Fruit fly (Drosophila melanogaster) whole organism, embryonic: ENCODE measurements around the gene Or82a.
A peak's percentile ranks its signal among the peaks of the same experiment; 100 is the strongest.

ENCODE experiments used
- Atf3 ChIP-seq: fragments of 200-800 bp; sonication (Bioruptor generic); optimal IDR thresholded peaks from 3 replicates; lab custom pipeline; 2016; ENCODE audit warnings: missing biosample characterization, missing genetic modification characterization
- Awh ChIP-seq: fragments of 200-800 bp; sonication (Bioruptor generic); IDR thresholded peaks from 2 replicates; pipeline ENCODE4, ENCODE4 v1.3.6; 2022; ENCODE audit warnings: missing biosample characterization, missing genetic modification characterization
- BtbVII ChIP-seq: fragments of 200-800 bp; sonication (Bioruptor generic); optimal IDR thresholded peaks from 3 replicates; lab custom pipeline; 2017; ENCODE audit warnings: missing biosample characterization, mild to moderate bottlenecking, missing genetic modification characterization
- C15 ChIP-seq: fragments of 200-800 bp; sonication (Bioruptor generic); IDR thresholded peaks from 3 replicates; pipeline ENCODE4 v1.3.6; 2022; ENCODE audit warnings: missing biosample characterization, missing genetic modification characterization
- CG11695 ChIP-seq: fragments of 200-800 bp; sonication (Bioruptor generic); IDR thresholded peaks from 3 replicates; pipeline ENCODE4 v1.3.6; 2022; ENCODE audit warnings: missing biosample characterization, missing genetic modification characterization
- CG15479 ChIP-seq: fragments of 200-800 bp; sonication (Bioruptor generic); optimal IDR thresholded peaks from 3 replicates; lab custom pipeline; 2019; ENCODE audit warnings: missing biosample characterization, mild to moderate bottlenecking, missing genetic modification characterization, moderate library complexity
- CG16863 ChIP-seq: fragments of 200-800 bp; sonication (Bioruptor generic); optimal IDR thresholded peaks from 3 replicates; lab custom pipeline; 2016; ENCODE audit warnings: missing biosample characterization, missing genetic modification characterization
- CG18476 ChIP-seq: fragments of 200-800 bp; sonication (Bioruptor generic); optimal IDR thresholded peaks from 2 replicates; lab custom pipeline; 2016; ENCODE audit warnings: missing biosample characterization, mild to moderate bottlenecking, missing genetic modification characterization
- CG18619 ChIP-seq: fragments of 200-800 bp; sonication (Bioruptor generic); optimal IDR thresholded peaks from 3 replicates; lab custom pipeline; 2017; ENCODE audit warnings: missing biosample characterization, mild to moderate bottlenecking, missing genetic modification characterization
- CG2199 ChIP-seq: fragments of 200-800 bp; sonication (Bioruptor generic); IDR thresholded peaks from 3 replicates; pipeline ENCODE4 v1.3.6; 2022; ENCODE audit warnings: missing biosample characterization, missing genetic modification characterization
- CG3847 ChIP-seq: fragments of 200-800 bp; sonication (Bioruptor generic); IDR thresholded peaks from 2 replicates; pipeline ENCODE4 v1.3.6; 2022; ENCODE audit warnings: missing biosample characterization, missing genetic modification characterization
- CG4617 ChIP-seq: fragments of 200-800 bp; sonication (Bioruptor generic); optimal IDR thresholded peaks from 3 replicates; lab custom pipeline; 2016; ENCODE audit warnings: missing biosample characterization, missing genetic modification characterization, borderline replicate concordance
- CG4820 ChIP-seq: fragments of 200-800 bp; sonication (Bioruptor generic); optimal IDR thresholded peaks from 3 replicates; lab custom pipeline; 2016; ENCODE audit warnings: missing biosample characterization, missing genetic modification characterization
- CG7556 ChIP-seq: fragments of 200-800 bp; sonication (Bioruptor generic); optimal IDR thresholded peaks from 2 replicates; lab custom pipeline; 2017; ENCODE audit warnings: missing biosample characterization, mild to moderate bottlenecking, missing genetic modification characterization
- CG9609 ChIP-seq: fragments of 200-800 bp; sonication (Bioruptor generic); optimal IDR thresholded peaks from 3 replicates; lab custom pipeline; 2016; ENCODE audit warnings: missing biosample characterization, missing genetic modification characterization
- CG9932 ChIP-seq: fragments of 200-800 bp; sonication (Bioruptor generic); IDR thresholded peaks from 2 replicates; pipeline ENCODE4 v1.3.6; 2022; ENCODE audit warnings: missing biosample characterization, missing genetic modification characterization
- Camta ChIP-seq: fragments of 200-800 bp; sonication (Bioruptor generic); optimal IDR thresholded peaks from 2 replicates; lab custom pipeline; 2016; ENCODE audit warnings: missing biosample characterization, missing genetic modification characterization
- Dek ChIP-seq: fragments of 200-800 bp; sonication (Bioruptor generic); optimal IDR thresholded peaks from 3 replicates; lab custom pipeline; 2019; ENCODE audit warnings: missing biosample characterization, mild to moderate bottlenecking, missing genetic modification characterization, moderate library complexity
- Hand ChIP-seq: fragments of 200-800 bp; sonication (Bioruptor generic); optimal IDR thresholded peaks from 2 replicates; lab custom pipeline; 2017; ENCODE audit warnings: mild to moderate bottlenecking, missing biosample characterization, missing genetic modification reagents, missing genetic modification characterization
- Jarid2 ChIP-seq: fragments of 200-800 bp; sonication (Bioruptor generic); optimal IDR thresholded peaks from 3 replicates; lab custom pipeline; 2017; ENCODE audit warnings: mild to moderate bottlenecking, missing biosample characterization, missing genetic modification reagents, missing genetic modification characterization
- Med ChIP-seq: fragments of 200-800 bp; sonication (Bioruptor generic); peaks from one replicate; lab custom pipeline; 2016; ENCODE audit warnings: missing biosample characterization, missing genetic modification characterization, mild to moderate bottlenecking, inconsistent platforms, moderate library complexity
- NfI ChIP-seq: fragments of 200-800 bp; sonication (Bioruptor generic); optimal IDR thresholded peaks from 3 replicates; lab custom pipeline; 2018; ENCODE audit warnings: missing biosample characterization, mild to moderate bottlenecking, missing genetic modification characterization, moderate library complexity
- Scr ChIP-seq: fragments of 200-800 bp; sonication (Bioruptor generic); IDR thresholded peaks from 2 replicates; pipeline ENCODE4 v1.3.6; 2022; ENCODE audit warnings: missing biosample characterization, missing genetic modification characterization; ENCODE audit not compliant: partially characterized antibody
- Trl ChIP-seq, 3 experiments: fragments of >200 bp in 2 of 3; fragments of 200-800 bp in 1 of 3; sonication (Bioruptor generic) in 1 of 3; optimal IDR thresholded peaks; 2 replicates in 1 of 3; 3 replicates in 2 of 3; lab custom pipeline; 2016 to 2017; ENCODE audit warnings: missing biosample characterization in 1 of 3, missing genetic modification characterization in 1 of 3
- ac ChIP-seq: fragments of 200-800 bp; sonication (Bioruptor generic); optimal IDR thresholded peaks from 3 replicates; lab custom pipeline; 2017; ENCODE audit warnings: missing biosample characterization, mild to moderate bottlenecking, missing genetic modification characterization
- chif ChIP-seq, 2 experiments: fragments of 200-800 bp; sonication (Bioruptor generic); optimal IDR thresholded peaks; 3 replicates each; lab custom pipeline; 2016; ENCODE audit warnings: missing biosample characterization in 2 of 2, missing genetic modification characterization in 2 of 2
- dm ChIP-seq: fragments of 200-800 bp; sonication (Bioruptor generic); optimal IDR thresholded peaks from 3 replicates; lab custom pipeline; 2016; ENCODE audit warnings: missing biosample characterization, missing genetic modification characterization
- dmrt99B ChIP-seq: fragments of 200-800 bp; sonication (Bioruptor generic); optimal IDR thresholded peaks from 2 replicates; lab custom pipeline; 2018; ENCODE audit warnings: missing biosample characterization, mild to moderate bottlenecking, missing genetic modification characterization, moderate library complexity
- en ChIP-seq: fragments of 200-800 bp; sonication (Bioruptor generic); optimal IDR thresholded peaks from 2 replicates; lab custom pipeline; 2016; ENCODE audit warnings: missing biosample characterization, missing genetic modification characterization
- fd102C ChIP-seq: fragments of 200-800 bp; sonication (Bioruptor generic); optimal IDR thresholded peaks from 2 replicates; lab custom pipeline; 2018; ENCODE audit warnings: missing biosample characterization, mild to moderate bottlenecking, missing genetic modification characterization, moderate library complexity
- h ChIP-seq: fragments of >200 bp; optimal IDR thresholded peaks from 2 replicates; lab custom pipeline; 2017
- ham ChIP-seq: fragments of 200-800 bp; sonication (Bioruptor generic); IDR thresholded peaks from 2 replicates; pipeline ENCODE4 v1.3.6; 2022; ENCODE audit warnings: missing biosample characterization, missing genetic modification characterization
- hkb ChIP-seq, 2 experiments: fragments of 200-800 bp in 1 of 2; fragments of >200 bp in 1 of 2; sonication (Bioruptor generic) in 1 of 2; IDR thresholded peaks in 1 of 2; optimal IDR thresholded peaks in 1 of 2; 2 replicates each; pipeline versions ENCODE4 v1.3.6 to Lab custom; 2017 to 2022; ENCODE audit warnings: missing biosample characterization in 1 of 2, missing genetic modification characterization in 1 of 2
- ken ChIP-seq: fragments of 200-800 bp; sonication (Bioruptor generic); IDR thresholded peaks from 3 replicates; pipeline ENCODE4 v1.3.6; 2022; ENCODE audit warnings: missing biosample characterization, missing genetic modification characterization
- klu ChIP-seq: fragments of 200-800 bp; sonication (Bioruptor generic); IDR thresholded peaks from 2 replicates; pipeline ENCODE4 v1.3.6; 2022; ENCODE audit warnings: missing biosample characterization, missing genetic modification characterization
- luna ChIP-seq: fragments of 200-800 bp; sonication (Bioruptor generic); optimal IDR thresholded peaks from 2 replicates; lab custom pipeline; 2016; ENCODE audit warnings: missing biosample characterization, missing genetic modification characterization
- mld ChIP-seq: fragments of 200-800 bp; sonication (Bioruptor generic); IDR thresholded peaks from 3 replicates; pipeline ENCODE4 v1.3.6; 2022; ENCODE audit warnings: missing biosample characterization, missing genetic modification characterization; ENCODE audit not compliant: partially characterized antibody
- peb ChIP-seq: fragments of 200-800 bp; sonication (Bioruptor generic); IDR thresholded peaks from 2 replicates; pipeline ENCODE4 v1.3.6; 2022; ENCODE audit warnings: missing biosample characterization, missing genetic modification characterization
- pros ChIP-seq: fragments of 200-800 bp; sonication (Bioruptor generic); optimal IDR thresholded peaks from 3 replicates; lab custom pipeline; 2019; ENCODE audit warnings: missing biosample characterization, mild to moderate bottlenecking, missing genetic modification characterization, moderate library complexity
- repo ChIP-seq: fragments of 200-800 bp; sonication (Bioruptor generic); optimal IDR thresholded peaks from 2 replicates; lab custom pipeline; 2016; ENCODE audit warnings: missing biosample characterization, missing genetic modification characterization
- row ChIP-seq: fragments of 200-800 bp; sonication (Bioruptor generic); IDR thresholded peaks from 3 replicates; pipeline ENCODE4 v1.3.6; 2022; ENCODE audit warnings: missing biosample characterization, missing genetic modification characterization
- scrt ChIP-seq: fragments of 200-800 bp; sonication (Bioruptor generic); optimal IDR thresholded peaks from 2 replicates; lab custom pipeline; 2018; ENCODE audit warnings: missing biosample characterization, mild to moderate bottlenecking, missing genetic modification characterization, moderate library complexity
- seq ChIP-seq: fragments of 200-800 bp; sonication (Bioruptor generic); IDR thresholded peaks from 2 replicates; pipeline ENCODE4 v1.3.6; 2022; ENCODE audit warnings: missing biosample characterization, missing genetic modification characterization
- slbo ChIP-seq: fragments of 200-800 bp; sonication (Bioruptor generic); IDR thresholded peaks from 2 replicates; pipeline ENCODE4 v1.3.6; 2022; ENCODE audit warnings: missing biosample characterization, missing genetic modification characterization
- tgo ChIP-seq: fragments of 200-800 bp; sonication (Bioruptor generic); IDR thresholded peaks from 3 replicates; pipeline ENCODE4 v1.3.6; 2022; ENCODE audit warnings: missing biosample characterization, missing genetic modification characterization

Gene Or82a

dm6 chr3R:4229137-4229764 is 27.5 kb upstream of the Or82a start, which contains the start of gene DhpD (continued):
- no peak for TF ChIP-seq hkb (optimal IDR thresholded peaks at IDR 0.05; lab: Kevin White, UChicago)
- TF ChIP-seq hkb (GFP tag; IDR thresholded peaks at IDR 0.05; lab: Robert Waterston, UW): peak; percentile 81
- TF ChIP-seq CG18476 (GFP tag; lab: Kevin White, UChicago): peak; percentile 50
- no peak for TF ChIP-seq ham (GFP tag; lab: Robert Waterston, UW)
- TF ChIP-seq Hand (GFP tag; lab: Kevin White, UChicago): no peak
- peak; percentile 81 for TF ChIP-seq ken (GFP tag; lab: Robert Waterston, UW)
- TF ChIP-seq CG9609: peak; percentile 23
- peak; percentile 35 for TF ChIP-seq dm (GFP tag; lab: Kevin White, UChicago)
- peak; percentile 71 for TF ChIP-seq NfI (GFP tag; lab: Kevin White, UChicago)
- 0 out of 3 replicates have a peak, but pooled peaks have one; percentile 21 for TF ChIP-seq C15 (GFP tag; lab: Robert Waterston, UW)
- TF ChIP-seq CG4617 (GFP tag; lab: Kevin White, UChicago): peak; percentile 29
- 0 out of 2 replicates have a peak, but pooled peaks have one; percentile 17 for TF ChIP-seq peb
- peak; percentile 70 for TF ChIP-seq CG3847 (GFP tag; lab: Robert Waterston, UW)
- no peak for TF ChIP-seq h (lab: Kevin White, UChicago)
- no peak for TF ChIP-seq dmrt99B (tag; lab: Kevin White, UChicago)
- TF ChIP-seq CG15479 (GFP tag; lab: Kevin White, UChicago): no peak
- peak; percentile 43 for TF ChIP-seq CG7556 (GFP tag; lab: Kevin White, UChicago)
- TF ChIP-seq BtbVII (GFP tag; lab: Kevin White, UChicago): peak; percentile 64
- TF ChIP-seq CG11695 (GFP tag; lab: Robert Waterston, UW): 0 out of 3 replicates have a peak, but pooled peaks have one; percentile 32
- TF ChIP-seq mld (GFP tag; lab: Robert Waterston, UW): peak; percentile 85
- peak; percentile 48 for TF ChIP-seq Awh (GFP tag; lab: Robert Waterston, UW)
- peak; percentile 86 for TF ChIP-seq CG9932
- no peak for TF ChIP-seq Trl (optimal IDR thresholded peaks at IDR 0.05; lab: Kevin White, UChicago)
- peak; percentile 13 for TF ChIP-seq Trl (GFP tag; optimal IDR thresholded peaks at IDR 0.05; lab: Kevin White, UChicago)
- peak; percentile 24; the same call in 1 of the 3 replicates for TF ChIP-seq CG2199 (GFP tag; lab: Robert Waterston, UW)
- peak; percentile 42 for TF ChIP-seq CG18619 (GFP tag; lab: Kevin White, UChicago)
- TF ChIP-seq CG4820 (GFP tag; lab: Kevin White, UChicago): peak; percentile 58
- TF ChIP-seq Dek (tag; lab: Kevin White, UChicago): no peak
- TF ChIP-seq en (GFP tag; lab: Kevin White, UChicago): no peak
- TF ChIP-seq repo (GFP tag; lab: Kevin White, UChicago): no peak
- no peak for TF ChIP-seq scrt (GFP tag; lab: Kevin White, UChicago)
- peak; percentile 86 for TF ChIP-seq slbo
- TF ChIP-seq row: peak; percentile 88
- TF ChIP-seq tgo (GFP tag; lab: Robert Waterston, UW): peak; percentile 60; the same call in 2 of the 3 replicates
- no peak for TF ChIP-seq pros (GFP tag; lab: Kevin White, UChicago)
- peak; percentile 0 for TF ChIP-seq Camta (GFP tag; lab: Kevin White, UChicago)
- peak; percentile 74 for TF ChIP-seq Scr (GFP tag; lab: Robert Waterston, UW)
- no peak for TF ChIP-seq CG16863 (GFP tag; lab: Kevin White, UChicago)
- no peak for TF ChIP-seq luna (GFP tag; lab: Kevin White, UChicago)
- peak; percentile 93 for TF ChIP-seq Med (GFP tag; lab: Kevin White, UChicago)
- TF ChIP-seq Atf3: no peak
- no peak for TF ChIP-seq ac
- TF ChIP-seq seq (GFP tag; lab: Robert Waterston, UW): no peak
- peak; percentile 45 for TF ChIP-seq klu (GFP tag; lab: Robert Waterston, UW)
- no peak for TF ChIP-seq Jarid2
- TF ChIP-seq chif (GFP tag; optimal IDR thresholded peaks at IDR 0.05; lab: Kevin White, UChicago): peak; percentile 4 to 38
- no peak for TF ChIP-seq fd102C (GFP tag; lab: Kevin White, UChicago)
